Worm (Caenorhabditis elegans): ENCODE data around the gene gst-37.

Gene gst-37

DNA sequence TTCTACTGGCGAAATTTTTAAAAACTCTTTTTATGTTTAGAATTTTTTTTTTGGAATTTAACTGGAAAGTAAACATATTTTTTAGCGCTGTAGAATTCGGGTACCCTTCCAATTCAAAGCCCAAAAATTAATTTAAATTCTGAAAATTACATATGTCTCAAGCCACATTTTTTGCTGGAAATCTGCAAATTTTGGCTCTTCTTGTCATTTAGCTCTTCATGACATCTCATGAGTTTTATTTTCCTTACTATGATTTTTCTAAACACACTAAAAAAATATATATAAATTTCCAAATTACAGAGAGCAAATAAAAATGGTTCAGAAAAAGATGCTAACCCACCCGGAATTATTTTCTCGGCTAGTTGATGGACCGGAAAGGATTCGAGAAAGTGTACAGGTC is 47.8 kb downstream of the gst-37 start, which contains the start of gene acs-3:
TSS of gene acs-3 (plus strand) at position 301 of the 400 bp plus-strand sequence.
- TF ChIP-seq ama-1 (optimal IDR thresholded peaks at IDR 0.05) (no peak), mbf-1 (tag; optimal IDR thresholded peaks at IDR 0.05) (no peak), crh-2 (tag; optimal IDR thresholded peaks at IDR 0.05) (no peak), nhr-77 (tag; optimal IDR thresholded peaks at IDR 0.05) (no peak), elt-3 (tag; optimal IDR thresholded peaks at IDR 0.05) (no peak), ztf-4 (tag; optimal IDR thresholded peaks at IDR 0.05) (no peak), mdl-1 (tag; optimal IDR thresholded peaks at IDR 0.05) (no peak), nhr-129 (tag; optimal IDR thresholded peaks at IDR 0.05) (no peak), fos-1 (tag; optimal IDR thresholded peaks at IDR 0.05) (no peak), Y55F3AM.14 (GFP tag; optimal IDR thresholded peaks at IDR 0.05) (no peak), sma-3 (GFP tag; optimal IDR thresholded peaks at IDR 0.05) (no peak), unc-62 (GFP tag; optimal IDR thresholded peaks at IDR 0.05) (no peak), nhr-25 (tag; optimal IDR thresholded peaks at IDR 0.05) (no peak), nhr-11 (tag; optimal IDR thresholded peaks at IDR 0.05) (no peak), ztf-1 (GFP tag; conservative IDR thresholded peaks at IDR 0.05) (no peak), nhr-237 (tag; optimal IDR thresholded peaks at IDR 0.05) (no peak), peb-1 (tag; optimal IDR thresholded peaks at IDR 0.05) (no peak), ZK546.5 (tag; optimal IDR thresholded peaks at IDR 0.05) (no peak)

DNA sequence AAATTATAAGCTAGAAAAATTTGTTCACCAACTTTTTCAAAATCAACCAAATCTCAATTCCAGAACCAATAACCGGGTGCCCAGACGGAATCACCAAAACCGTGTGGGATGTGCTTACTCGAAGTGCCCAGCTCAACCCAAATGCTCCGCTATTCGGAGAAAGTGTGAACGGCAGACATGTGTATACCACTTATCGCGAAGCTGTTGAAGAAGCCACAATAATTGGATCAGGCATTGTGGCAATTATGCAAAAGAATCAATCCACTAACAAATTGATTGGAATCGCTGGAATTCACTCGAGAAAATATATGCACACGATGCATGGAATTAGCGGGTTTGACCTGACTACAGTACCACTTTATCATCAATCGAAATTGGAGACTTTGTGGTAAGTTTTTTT is 48.3 kb downstream of the gst-37 start:
- TF ChIP-seq nhr-237 (tag; optimal IDR thresholded peaks at IDR 0.05) (no peak), sma-3 (GFP tag; optimal IDR thresholded peaks at IDR 0.05) (no peak), sma-9 (GFP tag; optimal IDR thresholded peaks at IDR 0.05) (no peak), sma-9 (tag; optimal IDR thresholded peaks at IDR 0.05) (no peak), lin-11 (tag; optimal IDR thresholded peaks at IDR 0.05) (no peak), R02D3.7 (tag; optimal IDR thresholded peaks at IDR 0.05) (no peak), zag-1 (tag; optimal IDR thresholded peaks at IDR 0.05) (no peak)
